Fruit fly (Drosophila melanogaster) whole organism: ENCODE results near the gene CG43288.

Experiments used
- Dll ChIP-seq: fragments of >200 bp; optimal IDR thresholded peaks from 2 replicates; lab custom pipeline; 2017
- EcR ChIP-seq, 2 experiments: fragments of >200 bp; optimal IDR thresholded peaks; 2 replicates each; lab custom pipeline; 2017; ENCODE audit warnings: missing biosample characterization in 2 of 2, missing genetic modification characterization in 2 of 2, missing genetic modification reagents in 2 of 2
- pan ChIP-seq: fragments of >200 bp; optimal IDR thresholded peaks from 2 replicates; lab custom pipeline; 2017

DNA sequence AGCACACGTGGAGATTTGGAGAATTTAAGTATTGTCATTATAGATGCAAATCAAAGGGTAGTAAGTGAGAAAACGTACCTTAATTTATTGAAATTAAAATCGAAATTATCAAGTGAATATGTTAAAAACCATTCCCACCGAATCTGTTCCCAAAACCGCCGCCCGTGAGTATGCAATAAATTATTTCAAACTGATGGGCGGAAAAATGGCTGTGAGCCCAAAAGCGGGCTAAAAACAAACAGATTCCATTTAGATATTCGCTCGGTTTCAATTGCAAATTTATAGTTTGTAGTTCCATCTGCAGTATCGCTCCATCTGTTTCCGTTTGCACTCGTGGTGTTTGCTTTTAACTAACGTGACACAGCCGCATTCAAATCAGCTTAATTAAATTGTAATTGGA, 1.5 kb downstream of the CG43288 start:
- TF ChIP-seq pan (lab: Kevin White, UChicago), result no peak
- TF ChIP-seq Dll (lab: Kevin White, UChicago), result no peak
- TF ChIP-seq EcR (GFP tag; optimal IDR thresholded peaks at IDR 0.05; lab: Kevin White, UChicago), result no peak
